Fruit fly (Drosophila melanogaster) whole organism, wandering third instar larva: ENCODE measurements around the gene CG43339.

Experiments used
- Abd-B ChIP-seq: fragments of >200 bp; optimal IDR thresholded peaks from 2 replicates; lab custom pipeline; 2017; ENCODE audit warnings: missing biosample characterization, missing genetic modification characterization
- CG32264 ChIP-seq: fragments of 200-800 bp; sonication (Bioruptor generic); optimal IDR thresholded peaks from 2 replicates; lab custom pipeline; 2016; ENCODE audit warnings: missing biosample characterization, missing genetic modification characterization
- CG9705 ChIP-seq: fragments of 200-800 bp; sonication (Bioruptor generic); optimal IDR thresholded peaks from 2 replicates; lab custom pipeline; 2018; ENCODE audit warnings: missing biosample characterization, mild to moderate bottlenecking, missing genetic modification characterization
- CrebA ChIP-seq: fragments of 200-800 bp; sonication (Bioruptor generic); optimal IDR thresholded peaks from 2 replicates; lab custom pipeline; 2016; ENCODE audit warnings: missing biosample characterization, mild to moderate bottlenecking, missing genetic modification characterization, borderline replicate concordance
- Dfd ChIP-seq: fragments of >200 bp; optimal IDR thresholded peaks from 2 replicates; lab custom pipeline; 2017; ENCODE audit warnings: missing biosample characterization, missing genetic modification characterization
- GATAd ChIP-seq: sonication (Bioruptor generic); optimal IDR thresholded peaks from 2 replicates; lab custom pipeline; 2016; ENCODE audit warnings: missing biosample characterization, missing genetic modification characterization
- HLH106 ChIP-seq: fragments of 200-800 bp; optimal IDR thresholded peaks from 3 replicates; lab custom pipeline; 2019; ENCODE audit warnings: missing biosample characterization, mild to moderate bottlenecking, missing genetic modification characterization, moderate library complexity
- Hnf4 ChIP-seq: fragments of 200-800 bp; sonication (Bioruptor generic); optimal IDR thresholded peaks from 2 replicates; lab custom pipeline; 2016; ENCODE audit warnings: missing biosample characterization, mild to moderate bottlenecking, missing genetic modification characterization
- Hr78 ChIP-seq: fragments of >200 bp; optimal IDR thresholded peaks from 2 replicates; lab custom pipeline; 2017; ENCODE audit warnings: missing biosample characterization, missing genetic modification characterization
- Hr83 ChIP-seq: fragments of 200-300 bp; sonication (Bioruptor generic); optimal IDR thresholded peaks from 2 replicates; lab custom pipeline; 2016; ENCODE audit warnings: missing biosample characterization, mild to moderate bottlenecking, missing genetic modification characterization, moderate library complexity; ENCODE audit not compliant: poor library complexity, severe bottlenecking
- Jra ChIP-seq: sonication (Bioruptor generic); optimal IDR thresholded peaks from 2 replicates; lab custom pipeline; 2016; ENCODE audit warnings: missing biosample characterization, missing genetic modification characterization
- Mio ChIP-seq: sonication (Bioruptor generic); optimal IDR thresholded peaks from 2 replicates; lab custom pipeline; 2016; ENCODE audit warnings: missing biosample characterization, missing genetic modification characterization
- Myc ChIP-seq: fragments of >200 bp; optimal IDR thresholded peaks from 2 replicates; lab custom pipeline; 2017
- N ChIP-seq: fragments of >200 bp; optimal IDR thresholded peaks from 2 replicates; lab custom pipeline; 2018; ENCODE audit warnings: missing biosample characterization, missing external identifiers, missing genetic modification characterization
- OdsH ChIP-seq: fragments of 200-800 bp; sonication (Bioruptor generic); optimal IDR thresholded peaks from 2 replicates; lab custom pipeline; 2016; ENCODE audit warnings: missing biosample characterization, mild to moderate bottlenecking, missing genetic modification characterization
- Rel ChIP-seq, 2 experiments: fragments of 200-800 bp; sonication (Bioruptor generic) in 1 of 2; optimal IDR thresholded peaks; 2 replicates in 1 of 2; 3 replicates in 1 of 2; lab custom pipeline; 2016 to 2019; ENCODE audit warnings: mild to moderate bottlenecking in 2 of 2, missing biosample characterization in 2 of 2, missing genetic modification characterization in 2 of 2, moderate library complexity in 1 of 2
- Sp1 ChIP-seq: fragments of 200-800 bp; sonication (Bioruptor generic); optimal IDR thresholded peaks from 3 replicates; lab custom pipeline; 2019; ENCODE audit warnings: missing biosample characterization, mild to moderate bottlenecking, missing genetic modification characterization, moderate library complexity
- Vsx2 ChIP-seq: fragments of 200-300, 225-300 bp; sonication (Bioruptor generic); optimal IDR thresholded peaks from 2 replicates; lab custom pipeline; 2018; ENCODE audit warnings: missing biosample characterization, missing genetic modification characterization; ENCODE audit not compliant: partially characterized antibody
- br ChIP-seq: fragments of 200-800 bp; sonication (Bioruptor generic); optimal IDR thresholded peaks from 2 replicates; lab custom pipeline; 2016; ENCODE audit warnings: missing biosample characterization, missing genetic modification characterization
- brk ChIP-seq: fragments of 200-800 bp; sonication (Bioruptor generic); optimal IDR thresholded peaks from 2 replicates; lab custom pipeline; 2016; ENCODE audit warnings: missing biosample characterization, mild to moderate bottlenecking, missing genetic modification characterization
- dl ChIP-seq, 2 experiments: fragments of 175-275, 200-275 bp in 1 of 2; fragments of 200-275 bp in 1 of 2; sonication (Bioruptor generic); optimal IDR thresholded peaks; lab custom pipeline; 2018; ENCODE audit warnings: mild to moderate bottlenecking in 2 of 2, missing biosample characterization in 2 of 2, missing genetic modification characterization in 2 of 2, moderate library complexity in 2 of 2; ENCODE audit not compliant: partially characterized antibody in 2 of 2, insufficient read depth in 1 of 2
- dmrt93B ChIP-seq: fragments of 200-800 bp; sonication (Bioruptor generic); optimal IDR thresholded peaks from 2 replicates; lab custom pipeline; 2018; ENCODE audit warnings: missing biosample characterization, mild to moderate bottlenecking, missing genetic modification characterization
- ey ChIP-seq: fragments of 200-800 bp; sonication (Bioruptor generic); optimal IDR thresholded peaks from 2 replicates; lab custom pipeline; 2016; ENCODE audit warnings: missing biosample characterization, missing genetic modification characterization
- foxo ChIP-seq, 2 experiments: fragments of 200-800 bp; sonication (Bioruptor generic); optimal IDR thresholded peaks; 2 replicates in 1 of 2; 3 replicates in 1 of 2; lab custom pipeline; 2016 to 2017; ENCODE audit warnings: missing biosample characterization in 2 of 2, missing genetic modification characterization in 2 of 2
- fru ChIP-seq: fragments of 200-800 bp; sonication (Bioruptor generic); optimal IDR thresholded peaks from 3 replicates; lab custom pipeline; 2016; ENCODE audit warnings: missing biosample characterization, mild to moderate bottlenecking, missing genetic modification characterization
- h ChIP-seq: fragments of 200-800 bp; sonication (Bioruptor generic); optimal IDR thresholded peaks from 3 replicates; lab custom pipeline; 2016; ENCODE audit warnings: missing biosample characterization, mild to moderate bottlenecking, missing genetic modification characterization
- jim ChIP-seq: fragments of 175-275, 200-325 bp; sonication (Bioruptor generic); optimal IDR thresholded peaks from 2 replicates; lab custom pipeline; 2016; ENCODE audit warnings: missing biosample characterization, mild to moderate bottlenecking, missing genetic modification characterization
- lola ChIP-seq: fragments of >200 bp; optimal IDR thresholded peaks from 2 replicates; lab custom pipeline; 2017; ENCODE audit warnings: missing biosample characterization, missing genetic modification characterization
- pan ChIP-seq: fragments of >200 bp; optimal IDR thresholded peaks from 2 replicates; lab custom pipeline; 2017
- psq ChIP-seq: fragments of 200-800 bp; sonication (Bioruptor generic); optimal IDR thresholded peaks from 3 replicates; lab custom pipeline; 2017; ENCODE audit warnings: missing biosample characterization, mild to moderate bottlenecking, missing genetic modification characterization, moderate library complexity
- rgr ChIP-seq: fragments of 200-800 bp; sonication (Bioruptor generic); optimal IDR thresholded peaks from 3 replicates; lab custom pipeline; 2016; ENCODE audit warnings: missing biosample characterization, mild to moderate bottlenecking, missing genetic modification characterization
- sage ChIP-seq: fragments of 200-800 bp; sonication (Bioruptor generic); optimal IDR thresholded peaks from 2 replicates; lab custom pipeline; 2016; ENCODE audit warnings: missing biosample characterization, mild to moderate bottlenecking, missing genetic modification characterization
- sv ChIP-seq: fragments of 200-800 bp; sonication (Bioruptor generic); optimal IDR thresholded peaks from 3 replicates; lab custom pipeline; 2016; ENCODE audit warnings: missing biosample characterization, missing genetic modification characterization
- tai ChIP-seq: sonication (Bioruptor generic); optimal IDR thresholded peaks from 2 replicates; lab custom pipeline; 2016; ENCODE audit warnings: missing biosample characterization, missing genetic modification characterization
- usp ChIP-seq: fragments of >200 bp; optimal IDR thresholded peaks from 2 replicates; lab custom pipeline; 2017; ENCODE audit warnings: missing biosample characterization, missing genetic modification characterization

Gene CG43339

dm6 chr2L:18625470-18625869, 47.6 kb downstream of the CG43339 start:
- no peak for TF ChIP-seq Mio

dm6 chr2L:18625009-18625408, 48.1 kb downstream of the CG43339 start:
- TF ChIP-seq HLH106 (tag; lab: Kevin White, UChicago) (no peak), sage (no peak), N (GFP tag; lab: Kevin White, UChicago) (no peak), h (GFP tag; lab: Kevin White, UChicago) (peak; percentile 38), Sp1 (no peak), Abd-B (GFP tag; lab: Kevin White, UChicago) (no peak), Jra (GFP tag; lab: Kevin White, UChicago) (no peak), rgr (GFP tag; lab: Kevin White, UChicago) (peak; percentile 39), Myc (lab: Kevin White, UChicago) (no peak), psq (no peak), CG32264 (no peak), Rel (GFP tag; optimal IDR thresholded peaks at IDR 0.05; lab: Kevin White, UChicago) (no peak), Rel (tag; optimal IDR thresholded peaks at IDR 0.05; lab: Kevin White, UChicago) (no peak), GATAd (GFP tag; lab: Kevin White, UChicago) (no peak), OdsH (GFP tag; lab: Kevin White, UChicago) (no peak), dl (GFP tag; optimal IDR thresholded peaks at IDR 0.05; lab: Kevin White, UChicago; ENCODE audit: insufficient read depth in 1 of 2, partially characterized antibody in 2 of 2) (no peak), Mio (no peak), br (no peak), Vsx2 (GFP tag; lab: Kevin White, UChicago) (no peak), Dfd (GFP tag; lab: Kevin White, UChicago) (no peak), usp (GFP tag; lab: Kevin White, UChicago) (no peak), lola (no peak), pan (no peak), ey (GFP tag; lab: Kevin White, UChicago) (no peak), brk (no peak), sv (GFP tag; lab: Kevin White, UChicago) (no peak), Hnf4 (GFP tag; lab: Kevin White, UChicago) (peak; percentile 10), dmrt93B (GFP tag; lab: Kevin White, UChicago) (no peak), Hr83 (GFP tag; lab: Kevin White, UChicago) (peak; percentile 78), foxo (GFP tag; optimal IDR thresholded peaks at IDR 0.05; lab: Kevin White, UChicago) (no peak), fru (GFP tag; lab: Kevin White, UChicago) (peak; percentile 15), tai (GFP tag; lab: Kevin White, UChicago) (peak; percentile 34), CG9705 (GFP tag; lab: Kevin White, UChicago) (no peak), Hr78 (GFP tag; lab: Kevin White, UChicago) (no peak), CrebA (GFP tag; lab: Kevin White, UChicago) (no peak), jim (GFP tag; lab: Kevin White, UChicago) (no peak)

- no peak for TF ChIP-seq usp (GFP tag; lab: Kevin White, UChicago)
- TF ChIP-seq Rel (GFP tag; optimal IDR thresholded peaks at IDR 0.05; lab: Kevin White, UChicago) = no peak
- no peak for TF ChIP-seq Rel (tag; optimal IDR thresholded peaks at IDR 0.05; lab: Kevin White, UChicago)
- no peak for TF ChIP-seq Dfd (GFP tag; lab: Kevin White, UChicago)
- no peak for TF ChIP-seq HLH106 (tag; lab: Kevin White, UChicago)
- TF ChIP-seq Jra (GFP tag; lab: Kevin White, UChicago) = no peak
- TF ChIP-seq, all 38 proteins: peak for 0
Measured at dm6 chr2L:18624362-18624761, 48.7 kb downstream of the CG43339 start.

- no peak for TF ChIP-seq Abd-B (GFP tag; lab: Kevin White, UChicago)
- TF ChIP-seq sage = no peak
- TF ChIP-seq, all 38 proteins: peak for 0
Measured at dm6 chr2L:18623435-18623834, 49.6 kb downstream of the CG43339 start.
